Fruit fly (Drosophila melanogaster) whole organism, embryonic: ENCODE results near the gene Aatf.

Source experiments
- ATbp ChIP-seq: fragments of 200-800 bp; sonication (Bioruptor generic); optimal IDR thresholded peaks from 2 replicates; lab custom pipeline; 2017; ENCODE audit warnings: missing biosample characterization, mild to moderate bottlenecking, missing genetic modification characterization, missing genetic modification reagents
- CG10431 ChIP-seq: fragments of 200-800 bp; sonication (Bioruptor generic); optimal IDR thresholded peaks from 3 replicates; lab custom pipeline; 2018; ENCODE audit warnings: missing biosample characterization, mild to moderate bottlenecking, missing genetic modification characterization
- CG10565 ChIP-seq: fragments of 200-800 bp; sonication (Bioruptor generic); optimal IDR thresholded peaks from 3 replicates; lab custom pipeline; 2016; ENCODE audit warnings: missing biosample characterization, mild to moderate bottlenecking, missing genetic modification characterization
- CG13624 ChIP-seq: fragments of 200-800 bp; sonication (Bioruptor generic); optimal IDR thresholded peaks from 2 replicates; lab custom pipeline; 2016; ENCODE audit warnings: missing biosample characterization, missing genetic modification characterization
- CG18011 ChIP-seq: fragments of 200-800 bp; sonication (Bioruptor generic); optimal IDR thresholded peaks from 2 replicates; lab custom pipeline; 2017; ENCODE audit warnings: missing biosample characterization, missing genetic modification characterization, mild to moderate bottlenecking, moderate library complexity, missing genotype
- CG7271 ChIP-seq: fragments of 200-800 bp; sonication (Bioruptor generic); optimal IDR thresholded peaks from 2 replicates; lab custom pipeline; 2018; ENCODE audit warnings: missing biosample characterization, mild to moderate bottlenecking, missing genetic modification characterization, moderate library complexity
- CG7963 ChIP-seq: fragments of 200-800 bp; sonication (Bioruptor generic); IDR thresholded peaks from 3 replicates; pipeline ENCODE4 v1.3.6; 2022; ENCODE audit warnings: missing biosample characterization, missing genetic modification characterization; ENCODE audit not compliant: partially characterized antibody
- Fer2 ChIP-seq: fragments of 200-800 bp; sonication (Bioruptor generic); optimal IDR thresholded peaks from 2 replicates; lab custom pipeline; 2018; ENCODE audit warnings: missing biosample characterization, mild to moderate bottlenecking, missing genetic modification characterization, moderate library complexity
- lov ChIP-seq, 2 experiments: fragments of 200-800 bp in 1 of 2; fragments of >200 bp in 1 of 2; sonication (Bioruptor generic) in 1 of 2; IDR thresholded peaks in 1 of 2; optimal IDR thresholded peaks in 1 of 2; 2 replicates in 1 of 2; 3 replicates in 1 of 2; pipeline versions ENCODE4 v1.3.6 to Lab custom; 2017 to 2022; ENCODE audit warnings: missing biosample characterization in 1 of 2, missing genetic modification characterization in 1 of 2
- usp ChIP-seq: fragments of >200 bp; optimal IDR thresholded peaks from 2 replicates; lab custom pipeline; 2017; ENCODE audit warnings: missing biosample characterization, missing genetic modification characterization
- z ChIP-seq: fragments of 200-800 bp; sonication (Bioruptor generic); IDR thresholded peaks from 3 replicates; pipeline ENCODE4 v1.3.6; 2022; ENCODE audit warnings: missing biosample characterization, missing genetic modification characterization

DNA sequence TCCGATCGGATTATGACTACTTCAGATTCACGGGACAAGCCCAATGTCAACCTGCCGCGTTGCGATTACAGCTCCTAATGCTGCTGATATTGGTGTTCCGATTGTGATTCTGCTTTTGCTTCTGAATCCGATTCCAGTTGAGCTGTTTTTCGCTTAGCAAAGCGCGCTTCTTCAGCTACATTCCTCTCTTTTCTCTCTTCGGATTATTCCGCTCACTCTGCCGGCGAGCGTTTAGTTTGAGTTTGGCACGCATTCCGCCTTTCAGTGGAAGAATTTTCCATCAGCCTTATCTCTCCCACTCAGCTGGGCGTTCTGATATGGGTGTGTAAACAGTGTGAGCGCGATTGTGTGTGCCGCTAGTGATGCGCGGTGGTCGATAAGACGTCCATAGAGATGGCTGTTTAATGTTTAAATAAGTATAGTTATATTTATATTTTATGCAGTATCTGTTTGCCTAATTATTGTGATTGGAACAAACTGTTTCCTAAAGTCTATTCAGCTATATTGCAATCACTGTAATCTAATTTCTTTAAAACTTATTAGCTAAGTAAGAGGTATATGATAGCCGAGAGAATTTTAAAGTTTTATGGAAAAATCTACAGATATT lies 49.6 kb upstream of the Aatf start, which contains the start of gene Galt:
- TF ChIP-seq Fer2 (tag; lab: Kevin White, UChicago) (no peak), CG10565 (GFP tag; lab: Kevin White, UChicago) (no peak), CG7271 (tag; lab: Kevin White, UChicago) (peak; percentile 35), lov (optimal IDR thresholded peaks at IDR 0.05; lab: Kevin White, UChicago) (no peak), lov (GFP tag; IDR thresholded peaks at IDR 0.05; lab: Robert Waterston, UW) (no peak), ATbp (no peak), CG10431 (GFP tag; lab: Kevin White, UChicago) (peak; percentile 38), CG7963 (GFP tag; lab: Robert Waterston, UW) (peak; percentile 61; the same call in 1 of the 3 replicates), CG18011 (GFP tag; lab: Kevin White, UChicago) (no peak), usp (GFP tag; lab: Kevin White, UChicago) (no peak), z (GFP tag; lab: Robert Waterston, UW) (peak; percentile 95), CG13624 (no peak)
